Worm (Caenorhabditis elegans) whole organism, young adult: ENCODE results near the gene tif-1A.

Experiments
- B0261.1 ChIP-seq: sonication (generic microtip); optimal IDR thresholded peaks from 2 replicates; lab custom pipeline; 2016; ENCODE audit warnings: mild to moderate bottlenecking, missing genetic modification characterization, moderate library complexity, missing compliant biosample characterization
- C17E4.6 ChIP-seq: fragments of 200-800 bp; sonication (Bioruptor generic); IDR thresholded peaks from 2 replicates; pipeline ENCODE4 v1.3.6; 2022; ENCODE audit warnings: missing genetic modification reagents, missing genetic modification characterization, missing compliant biosample characterization
- F22D6.2 ChIP-seq: sonication (generic microtip); optimal IDR thresholded peaks from 2 replicates; lab custom pipeline; 2016; ENCODE audit warnings: mild to moderate bottlenecking, missing genetic modification characterization, missing compliant biosample characterization
- F23B12.7 ChIP-seq: sonication (generic microtip); optimal IDR thresholded peaks from 2 replicates; lab custom pipeline; 2017; ENCODE audit warnings: missing genetic modification characterization, mild to moderate bottlenecking, missing compliant biosample characterization, antibody characterized with exemption, moderate library complexity; ENCODE audit not compliant: insufficient read depth
- F57C9.4 ChIP-seq: sonication (generic microtip); optimal IDR thresholded peaks from 2 replicates; lab custom pipeline; 2017; ENCODE audit warnings: mild to moderate bottlenecking, missing genetic modification characterization, missing compliant biosample characterization
- K11D2.4 ChIP-seq: fragments of 200-800 bp; sonication (Bioruptor generic); IDR thresholded peaks from 2 replicates; pipeline ENCODE4 v1.3.6; 2022; ENCODE audit warnings: missing genetic modification reagents, missing genetic modification characterization, missing compliant biosample characterization
- Y95B8A.8 ChIP-seq: fragments of 200-800 bp; sonication (Bioruptor generic); IDR thresholded peaks from 2 replicates; pipeline ENCODE4 v1.3.6; 2022; ENCODE audit warnings: missing genetic modification reagents, missing genetic modification characterization, missing compliant biosample characterization
- ZK185.1 ChIP-seq: sonication (generic microtip); optimal IDR thresholded peaks from 2 replicates; lab custom pipeline; 2016; ENCODE audit warnings: mild to moderate bottlenecking, missing genetic modification characterization, missing compliant biosample characterization; ENCODE audit not compliant: poor library complexity, severe bottlenecking
- akir-1 ChIP-seq: fragments of 200-800 bp; sonication (Bioruptor generic); optimal IDR thresholded peaks from 2 replicates; lab custom pipeline; 2018; ENCODE audit warnings: mild to moderate bottlenecking, missing genetic modification characterization, moderate library complexity, missing compliant biosample characterization
- ama-1 ChIP-seq, 3 experiments: fragments of 150-350 bp in 1 of 3; sonication (generic microtip) in 2 of 3; optimal IDR thresholded peaks; 2 replicates each; lab custom pipeline; 2014 to 2018; ENCODE audit warnings: missing biosample characterization in 2 of 3, missing genetic modification characterization in 2 of 3, missing genetic modification reagents in 2 of 3
- attf-3 ChIP-seq: fragments of 200-800 bp; sonication (Bioruptor generic); conservative IDR thresholded peaks from 2 replicates; pipeline ENCODE4 v1.3.6; 2022; ENCODE audit warnings: missing genetic modification reagents, missing genetic modification characterization, missing compliant biosample characterization
- attf-5 ChIP-seq: fragments of 200-800 bp; sonication (Bioruptor generic); optimal IDR thresholded peaks from 2 replicates; lab custom pipeline; 2018; ENCODE audit warnings: mild to moderate bottlenecking, missing genetic modification characterization, missing compliant biosample characterization
- attf-6 ChIP-seq: fragments of 200-800 bp; sonication (Bioruptor generic); IDR thresholded peaks from 2 replicates; pipeline ENCODE4 v1.3.6; 2022; ENCODE audit warnings: missing genetic modification reagents, missing genetic modification characterization, missing compliant biosample characterization
- bed-2 ChIP-seq: fragments of 200-800 bp; sonication (Bioruptor generic); IDR thresholded peaks from 2 replicates; pipeline ENCODE4 v1.3.6; 2022; ENCODE audit warnings: missing genetic modification reagents, missing genetic modification characterization, missing compliant biosample characterization
- ceh-100 ChIP-seq: fragments of 200-800 bp; sonication (Bioruptor generic); IDR thresholded peaks from 2 replicates; pipeline ENCODE4 v1.3.6; 2022; ENCODE audit warnings: missing genetic modification reagents, missing genetic modification characterization, missing compliant biosample characterization
- ceh-27 ChIP-seq: fragments of 200-800 bp; sonication (Bioruptor generic); optimal IDR thresholded peaks from 2 replicates; lab custom pipeline; 2018; ENCODE audit warnings: mild to moderate bottlenecking, missing genetic modification characterization, moderate library complexity, missing compliant biosample characterization
- ceh-40 ChIP-seq: fragments of 200-800 bp; sonication (Bioruptor generic); IDR thresholded peaks from 2 replicates; pipeline ENCODE4 v1.3.6; 2022; ENCODE audit warnings: missing genetic modification characterization, missing compliant biosample characterization
- die-1 ChIP-seq: sonication (generic microtip); optimal IDR thresholded peaks from 2 replicates; lab custom pipeline; 2016; ENCODE audit warnings: missing genotype, mild to moderate bottlenecking, missing genetic modification characterization, missing compliant biosample characterization
- egl-18 ChIP-seq: fragments of 200-800 bp; sonication (Bioruptor generic); IDR thresholded peaks from 2 replicates; pipeline ENCODE4 v1.3.6; 2022; ENCODE audit warnings: missing genetic modification reagents, missing genetic modification characterization, missing compliant biosample characterization
- egl-44 ChIP-seq: fragments of 200-800 bp; sonication (Bioruptor generic); IDR thresholded peaks from 2 replicates; pipeline ENCODE4 v1.3.6; 2022; ENCODE audit warnings: missing genetic modification reagents, missing genetic modification characterization, missing compliant biosample characterization
- egrh-3 ChIP-seq: fragments of 200-800 bp; sonication (Bioruptor generic); IDR thresholded peaks from 2 replicates; pipeline ENCODE4 v1.3.6; 2022; ENCODE audit warnings: missing genetic modification reagents, missing genetic modification characterization, missing compliant biosample characterization
- ekl-4 ChIP-seq: fragments of 200-800 bp; sonication (Bioruptor generic); IDR thresholded peaks from 2 replicates; pipeline ENCODE4 v1.3.6; 2022; ENCODE audit warnings: missing genetic modification reagents, missing genetic modification characterization, missing compliant biosample characterization
- hlh-12 ChIP-seq: sonication (generic microtip); optimal IDR thresholded peaks from 2 replicates; lab custom pipeline; 2016; ENCODE audit warnings: missing genetic modification characterization, missing compliant biosample characterization
- hlh-26 ChIP-seq: fragments of 200-800 bp; sonication (Bioruptor generic); conservative IDR thresholded peaks from 2 replicates; pipeline ENCODE4 v1.3.6; 2022; ENCODE audit warnings: missing genetic modification reagents, missing genetic modification characterization, missing compliant biosample characterization
- hmg-1.2 ChIP-seq: fragments of 200-800 bp; sonication (Bioruptor generic); IDR thresholded peaks from 2 replicates; pipeline ENCODE4 v1.3.6; 2022; ENCODE audit warnings: missing genetic modification reagents, missing genetic modification characterization, missing compliant biosample characterization
- hmg-20 ChIP-seq: fragments of 200-800 bp; sonication (Bioruptor generic); IDR thresholded peaks from 2 replicates; pipeline ENCODE4 v1.3.6; 2022; ENCODE audit warnings: missing genetic modification reagents, missing genetic modification characterization, missing compliant biosample characterization
- hsf-1 ChIP-seq: fragments of 200-800 bp; sonication (Bioruptor generic); IDR thresholded peaks from 2 replicates; pipeline ENCODE4 v1.3.6; 2022; ENCODE audit warnings: missing genetic modification reagents, missing genetic modification characterization, missing compliant biosample characterization
- lin-26 ChIP-seq: fragments of 200-800 bp; sonication (Bioruptor generic); IDR thresholded peaks from 2 replicates; pipeline ENCODE4 v1.3.6; 2022; ENCODE audit warnings: missing genetic modification reagents, missing genetic modification characterization, missing compliant biosample characterization
- lin-54 ChIP-seq: fragments of 200-800 bp; sonication (Bioruptor generic); optimal IDR thresholded peaks from 2 replicates; lab custom pipeline; 2018; ENCODE audit warnings: mild to moderate bottlenecking, missing genetic modification characterization, missing compliant biosample characterization
- lsy-27 ChIP-seq: sonication (generic microtip); optimal IDR thresholded peaks from 2 replicates; lab custom pipeline; 2017; ENCODE audit warnings: missing genetic modification characterization, mild to moderate bottlenecking, missing compliant biosample characterization, antibody characterized with exemption, missing genotype, borderline replicate concordance; ENCODE audit not compliant: insufficient read depth
- madf-3 ChIP-seq: fragments of 200-800 bp; sonication (Bioruptor generic); IDR thresholded peaks from 2 replicates; pipeline ENCODE4 v1.3.6; 2022; ENCODE audit warnings: missing genetic modification reagents, missing genetic modification characterization, missing compliant biosample characterization
- mel-28 ChIP-seq: sonication (generic microtip); optimal IDR thresholded peaks from 2 replicates; lab custom pipeline; 2016; ENCODE audit warnings: borderline replicate concordance, mild to moderate bottlenecking, missing genetic modification characterization, missing compliant biosample characterization
- mxl-1 ChIP-seq: sonication (generic microtip); optimal IDR thresholded peaks from 2 replicates; lab custom pipeline; 2016; ENCODE audit warnings: missing genetic modification characterization, missing compliant biosample characterization
- nhr-80 ChIP-seq: sonication (generic microtip); optimal IDR thresholded peaks from 2 replicates; lab custom pipeline; 2016; ENCODE audit warnings: missing genetic modification characterization, missing compliant biosample characterization
- pha-4 ChIP-seq: fragments of 150-350 bp; sonication (generic microtip); optimal IDR thresholded peaks from 2 replicates; lab custom pipeline; 2014; ENCODE audit warnings: missing biosample characterization, missing genetic modification reagents, missing genetic modification characterization
- repo-1 ChIP-seq: sonication (generic microtip); optimal IDR thresholded peaks from 2 replicates; lab custom pipeline; 2017; ENCODE audit warnings: mild to moderate bottlenecking, missing genetic modification characterization, missing compliant biosample characterization
- sdz-38 ChIP-seq: sonication (generic microtip); optimal IDR thresholded peaks from 2 replicates; lab custom pipeline; 2016; ENCODE audit warnings: missing genotype, missing genetic modification characterization, missing compliant biosample characterization
- snpc-3.4 ChIP-seq: sonication (generic microtip); optimal IDR thresholded peaks from 2 replicates; lab custom pipeline; 2017; ENCODE audit warnings: missing genetic modification characterization, mild to moderate bottlenecking, missing compliant biosample characterization, antibody characterized with exemption, moderate library complexity, missing genotype, missing genetic modification reagents
- tbp1 ChIP-seq: fragments of 200-800 bp; sonication (Bioruptor generic); optimal IDR thresholded peaks from 2 replicates; lab custom pipeline; 2018; ENCODE audit warnings: mild to moderate bottlenecking, missing genetic modification characterization, missing compliant biosample characterization
- xnd-1 ChIP-seq: sonication (generic microtip); optimal IDR thresholded peaks from 2 replicates; lab custom pipeline; 2016; ENCODE audit warnings: missing genotype, missing genetic modification reagents, missing genetic modification characterization, missing compliant biosample characterization
- zim-3 ChIP-seq: sonication (generic microtip); optimal IDR thresholded peaks from 2 replicates; lab custom pipeline; 2017; ENCODE audit warnings: mild to moderate bottlenecking, missing genetic modification characterization, moderate library complexity, missing compliant biosample characterization
- ztf-18 ChIP-seq: sonication (generic microtip); optimal IDR thresholded peaks from 2 replicates; lab custom pipeline; 2016; ENCODE audit warnings: missing genotype, mild to moderate bottlenecking, missing genetic modification characterization, missing compliant biosample characterization
- ztf-28 ChIP-seq: fragments of 200-800 bp; sonication (Bioruptor generic); IDR thresholded peaks from 2 replicates; pipeline ENCODE4 v1.3.6; 2022; ENCODE audit warnings: missing genetic modification reagents, missing genetic modification characterization, missing compliant biosample characterization

tif-1A gene

DNA sequence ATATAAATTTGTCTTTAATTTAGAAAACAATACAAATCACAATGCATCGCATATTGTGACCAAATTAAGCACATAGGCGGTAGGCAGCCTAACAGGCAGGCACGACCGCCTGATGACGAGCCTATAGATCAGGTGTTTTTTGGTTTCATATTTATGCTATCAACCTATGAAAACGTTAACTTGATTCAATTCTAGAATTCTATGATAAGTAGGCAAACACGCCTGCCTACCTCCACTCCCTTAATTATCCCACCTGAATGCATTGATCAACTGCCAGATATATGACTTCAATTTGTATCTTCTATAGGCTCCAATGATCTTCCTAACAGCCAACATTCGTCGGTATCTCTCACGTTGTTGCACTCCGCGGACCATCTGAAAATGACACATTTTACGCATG, 26.9 kb upstream of the tif-1A start:
- TF ChIP-seq mxl-1 (tag; lab: Kevin White, UChicago) = no peak

DNA sequence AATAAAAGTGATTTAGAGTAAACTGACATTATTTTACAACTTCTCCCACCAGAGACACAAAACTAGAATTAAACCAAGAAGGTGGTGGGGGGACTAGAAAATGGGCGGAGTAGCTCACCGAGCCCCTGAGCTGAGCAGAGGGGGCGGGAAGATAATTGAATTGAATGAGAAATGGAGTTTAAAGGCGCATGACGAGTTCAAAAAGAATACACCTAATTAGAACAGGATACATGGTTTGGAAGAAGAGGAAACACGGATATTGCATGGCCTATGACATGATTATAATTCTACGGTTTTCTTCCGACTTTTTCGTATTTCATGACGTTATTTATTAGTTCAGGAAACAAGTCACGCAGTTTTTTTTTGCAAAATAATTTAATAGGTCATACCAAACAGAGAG, 24.1 kb upstream of the tif-1A start, which contains the start of gene T02C12.5:
Gene T02C12.5, minus strand, starts transcription at position 101 of the 400 bp plus-strand sequence.
- TF ChIP-seq pha-4 (tag; lab: Kevin White, UChicago) (no peak), ztf-28 (GFP tag; lab: Robert Waterston, UW) (no peak), lin-54 (GFP tag; lab: Kevin White, UChicago) (no peak), lsy-27 (tag; lab: Kevin White, UChicago) (no peak), egrh-3 (GFP tag; lab: Robert Waterston, UW) (no peak), mel-28 (tag; lab: Kevin White, UChicago) (no peak), egl-18 (GFP tag; lab: Robert Waterston, UW) (no peak), lin-26 (GFP tag; lab: Robert Waterston, UW) (no peak), zim-3 (no peak), attf-3 (no peak), F57C9.4 (tag; lab: Kevin White, UChicago) (no peak), die-1 (tag; lab: Kevin White, UChicago) (no peak), K11D2.4 (GFP tag; lab: Robert Waterston, UW) (no peak), hmg-20 (GFP tag; lab: Robert Waterston, UW) (no peak), akir-1 (GFP tag; lab: Kevin White, UChicago) (no peak), B0261.1 (no peak)
- TF ChIP-seq, all 124 proteins: peak for 0

DNA sequence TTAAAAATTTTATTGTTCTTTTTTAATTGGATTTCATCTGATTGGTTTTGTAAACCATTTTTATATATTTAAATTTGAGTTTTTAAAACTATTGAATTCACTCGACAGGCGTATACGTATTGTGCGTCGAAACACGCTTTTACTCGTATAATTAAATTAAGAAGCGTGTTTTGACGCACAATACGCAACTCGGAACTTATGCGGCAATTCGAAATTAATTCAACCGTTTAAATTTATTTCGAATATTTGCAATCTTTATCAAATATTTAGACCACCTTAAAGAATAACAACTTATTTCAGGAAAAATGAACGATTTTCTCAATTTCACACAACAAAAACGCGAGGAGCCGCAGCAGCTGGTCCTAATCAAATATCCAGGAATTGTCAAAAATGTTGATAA, 18.0 kb upstream of the tif-1A start, which contains the start of gene tftc-5:
Gene tftc-5, plus strand, starts transcription at position 301 of the 400 bp plus-strand sequence.
- TF ChIP-seq ceh-40 (no peak), nhr-80 (tag; lab: Kevin White, UChicago) (no peak), snpc-3.4 (tag; lab: Kevin White, UChicago) (peak; percentile 7)

DNA sequence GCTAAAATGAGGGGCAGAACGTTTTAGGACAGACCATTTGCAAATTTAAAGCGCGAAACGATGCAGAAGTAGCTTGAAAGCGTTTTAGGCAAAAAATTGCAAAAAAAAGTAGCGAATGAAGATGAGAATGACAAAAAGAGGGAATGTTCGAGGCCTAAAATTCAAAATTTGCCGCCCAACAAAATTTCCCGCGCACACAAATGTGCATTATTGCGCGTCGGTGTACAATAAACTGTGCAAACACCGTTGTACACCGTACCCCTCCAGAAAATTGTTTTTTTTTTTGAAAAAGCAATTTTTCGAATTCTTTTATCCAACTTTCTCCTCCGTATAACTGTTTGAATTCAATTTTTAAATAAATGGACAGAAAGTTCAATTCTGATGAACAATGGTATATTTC, 15.9 kb upstream of the tif-1A start, which contains the start of gene snpc-3.4:
Gene snpc-3.4, plus strand, starts transcription at position 237 of the 400 bp plus-strand sequence.
- TF ChIP-seq ceh-100 (GFP tag; lab: Robert Waterston, UW) (peak; percentile 61; the same call in 1 of the 2 replicates), bed-2 (GFP tag; lab: Robert Waterston, UW) (0 out of 2 replicates have a peak, but pooled peaks have one; percentile 30), xnd-1 (tag; lab: Kevin White, UChicago) (peak; percentile 94), ztf-18 (tag; lab: Kevin White, UChicago) (peak; percentile 78), C17E4.6 (GFP tag; lab: Robert Waterston, UW) (peak; percentile 86), madf-3 (GFP tag; lab: Robert Waterston, UW) (peak; percentile 95), egl-44 (GFP tag; lab: Robert Waterston, UW) (no peak), repo-1 (no peak), ekl-4 (peak; percentile 88), attf-3 (peak; percentile 63; the same call in 1 of the 2 replicates), ceh-27 (peak; percentile 71), hlh-12 (tag; lab: Kevin White, UChicago) (no peak), ama-1 (optimal IDR thresholded peaks at IDR 0.05; lab: Kevin White, UChicago) (no peak), ama-1 (GFP tag; optimal IDR thresholded peaks at IDR 0.05; lab: Kevin White, UChicago) (peak in 1 of 2 experiments; percentile 41), F23B12.7 (peak; percentile 21), tbp1 (GFP tag; lab: Kevin White, UChicago) (peak; percentile 65), Y95B8A.8 (GFP tag; lab: Robert Waterston, UW) (peak; percentile 95), F22D6.2 (tag; lab: Kevin White, UChicago) (no peak), hsf-1 (peak; percentile 98), ZK185.1 (tag; lab: Kevin White, UChicago) (peak; percentile 9), sdz-38 (tag; lab: Kevin White, UChicago) (no peak), egrh-3 (GFP tag; lab: Robert Waterston, UW) (0 out of 2 replicates have a peak, but pooled peaks have one; percentile 16), hlh-26 (GFP tag; lab: Robert Waterston, UW) (no peak), attf-5 (GFP tag; lab: Kevin White, UChicago) (peak; percentile 13), egl-18 (GFP tag; lab: Robert Waterston, UW) (0 out of 2 replicates have a peak, but pooled peaks have one; percentile 7), attf-6 (GFP tag; lab: Robert Waterston, UW) (peak; percentile 69), hmg-1.2 (GFP tag; lab: Robert Waterston, UW) (peak; percentile 69)
